Worm (Caenorhabditis elegans): Measurements from ENCODE around the gene K09E9.7.

The K09E9.7 gene

ce11 chrX:15617168-15617567, 23.5 kb upstream of the K09E9.7 start (continued):
- TF ChIP-seq zip-2 (tag; optimal IDR thresholded peaks at IDR 0.05), result no peak
- no peak for TF ChIP-seq F49E8.2 (tag; optimal IDR thresholded peaks at IDR 0.05; ENCODE audit: borderline replicate concordance)
- TF ChIP-seq nhr-10 (tag; optimal IDR thresholded peaks at IDR 0.05), result no peak
- no peak for TF ChIP-seq daf-19 (GFP tag; conservative IDR thresholded peaks at IDR 0.05)
- TF ChIP-seq mxl-3 (GFP tag; optimal IDR thresholded peaks at IDR 0.05), result no peak
- TF ChIP-seq mdl-1 (tag; optimal IDR thresholded peaks at IDR 0.05), result no peak
- peak; percentile 3 for TF ChIP-seq hlh-30 (tag; optimal IDR thresholded peaks at IDR 0.05; ENCODE audit: insufficient read depth)

ce11 chrX:15619273-15619672, 21.4 kb upstream of the K09E9.7 start:
- TF ChIP-seq duxl-1 (tag; optimal IDR thresholded peaks at IDR 0.05; ENCODE audit: poor library complexity), result peak; percentile 49
- TF ChIP-seq Y105C5A.15 (GFP tag; IDR thresholded peaks at IDR 0.05), result 0 out of 2 replicates have a peak, but pooled peaks have one; percentile 48
- no peak for TF ChIP-seq aha-1 (tag)
- peak; percentile 61; the same call in 1 of the 2 replicates for TF ChIP-seq vab-7 (GFP tag; IDR thresholded peaks at IDR 0.05)
- no peak for TF ChIP-seq F44E2.7 (GFP tag; IDR thresholded peaks at IDR 0.05)
- no peak for TF ChIP-seq F26F4.8 (GFP tag; conservative IDR thresholded peaks at IDR 0.05)
- TF ChIP-seq hlh-11 (tag; optimal IDR thresholded peaks at IDR 0.05), result peak; percentile 32
- TF ChIP-seq ztf-7 (tag; optimal IDR thresholded peaks at IDR 0.05), result no peak
- TF ChIP-seq mdl-1 (tag; optimal IDR thresholded peaks at IDR 0.05), result no peak
- TF ChIP-seq lin-15B (tag; optimal IDR thresholded peaks at IDR 0.05), result no peak
- TF ChIP-seq daf-19 (GFP tag; conservative IDR thresholded peaks at IDR 0.05), result no peak
- peak; percentile 12 for TF ChIP-seq lir-3 (tag; optimal IDR thresholded peaks at IDR 0.05)
- TF ChIP-seq F10B5.3 (tag; optimal IDR thresholded peaks at IDR 0.05), result no peak
- TF ChIP-seq ceh-28 (tag; optimal IDR thresholded peaks at IDR 0.05), result no peak
- peak; percentile 75 for TF ChIP-seq egl-43 (GFP tag; IDR thresholded peaks at IDR 0.05)
- TF ChIP-seq zag-1 (tag; optimal IDR thresholded peaks at IDR 0.05), result no peak
- TF ChIP-seq php-3 (GFP tag; IDR thresholded peaks at IDR 0.05), result no peak
- no peak for TF ChIP-seq ZK546.5 (tag; optimal IDR thresholded peaks at IDR 0.05)
- no peak for TF ChIP-seq fkh-10 (GFP tag; optimal IDR thresholded peaks at IDR 0.05)
- no peak for TF ChIP-seq madf-9 (GFP tag; conservative IDR thresholded peaks at IDR 0.05)
- no peak for TF ChIP-seq ceh-82 (tag; optimal IDR thresholded peaks at IDR 0.05)
- no peak for TF ChIP-seq daf-8 (GFP tag; IDR thresholded peaks at IDR 0.05)
- TF ChIP-seq nhr-77 (tag; optimal IDR thresholded peaks at IDR 0.05), result no peak
- 0 out of 2 replicates have a peak, but pooled peaks have one; percentile 48 for TF ChIP-seq zfp-3 (GFP tag; conservative IDR thresholded peaks at IDR 0.05)
- no peak for TF ChIP-seq Y5F2A.4 (GFP tag; optimal IDR thresholded peaks at IDR 0.05)
- no peak for TF ChIP-seq dmd-8 (GFP tag; IDR thresholded peaks at IDR 0.05)
- peak; percentile 30 for TF ChIP-seq nhr-48 (tag; optimal IDR thresholded peaks at IDR 0.05)
- no peak for TF ChIP-seq F49E8.2 (tag; optimal IDR thresholded peaks at IDR 0.05; ENCODE audit: borderline replicate concordance)
- no peak for TF ChIP-seq lin-1 (GFP tag; IDR thresholded peaks at IDR 0.05)
- TF ChIP-seq hmg-1.1 (GFP tag; IDR thresholded peaks at IDR 0.05), result no peak
- TF ChIP-seq zip-11 (GFP tag; IDR thresholded peaks at IDR 0.05), result no peak
- no peak for TF ChIP-seq zip-2 (tag; optimal IDR thresholded peaks at IDR 0.05)
- TF ChIP-seq ceh-62 (tag; optimal IDR thresholded peaks at IDR 0.05), result no peak
- no peak for TF ChIP-seq cey-2 (tag; optimal IDR thresholded peaks at IDR 0.05; ENCODE audit: borderline replicate concordance, insufficient read depth)
- TF ChIP-seq ceh-32 (tag; optimal IDR thresholded peaks at IDR 0.05; ENCODE audit: poor library complexity), result no peak
- TF ChIP-seq lim-7 (GFP tag; IDR thresholded peaks at IDR 0.05), result no peak
- TF ChIP-seq set-16 (GFP tag; IDR thresholded peaks at IDR 0.05), result no peak
- peak; percentile 36; the same call in 1 of the 2 replicates for TF ChIP-seq T26A8.4 (GFP tag; IDR thresholded peaks at IDR 0.05)
- TF ChIP-seq lin-13 (GFP tag; optimal IDR thresholded peaks at IDR 0.05), result peak; percentile 17
- TF ChIP-seq lin-29 (GFP tag; IDR thresholded peaks at IDR 0.05), result no peak
- TF ChIP-seq spr-3 (GFP tag; optimal IDR thresholded peaks at IDR 0.05), result no peak
- TF ChIP-seq nhr-6 (tag; optimal IDR thresholded peaks at IDR 0.05), result no peak
- no peak for TF ChIP-seq gei-8 (GFP tag; optimal IDR thresholded peaks at IDR 0.05)
- peak; percentile 72 for TF ChIP-seq dve-1 (tag; optimal IDR thresholded peaks at IDR 0.05; ENCODE audit: insufficient read depth)
- TF ChIP-seq hlh-30 (tag; optimal IDR thresholded peaks at IDR 0.05; ENCODE audit: insufficient read depth), result peak; percentile 48
- TF ChIP-seq lin-38 (GFP tag; IDR thresholded peaks at IDR 0.05), result peak; percentile 46
- 0 out of 2 replicates have a peak, but pooled peaks have one; percentile 24 for TF ChIP-seq nhr-42 (GFP tag; IDR thresholded peaks at IDR 0.05)

Data from whole organism, L4 larva.